Worm (Caenorhabditis elegans): ENCODE data around the gene C16A11.2.

The C16A11.2 gene

DNA sequence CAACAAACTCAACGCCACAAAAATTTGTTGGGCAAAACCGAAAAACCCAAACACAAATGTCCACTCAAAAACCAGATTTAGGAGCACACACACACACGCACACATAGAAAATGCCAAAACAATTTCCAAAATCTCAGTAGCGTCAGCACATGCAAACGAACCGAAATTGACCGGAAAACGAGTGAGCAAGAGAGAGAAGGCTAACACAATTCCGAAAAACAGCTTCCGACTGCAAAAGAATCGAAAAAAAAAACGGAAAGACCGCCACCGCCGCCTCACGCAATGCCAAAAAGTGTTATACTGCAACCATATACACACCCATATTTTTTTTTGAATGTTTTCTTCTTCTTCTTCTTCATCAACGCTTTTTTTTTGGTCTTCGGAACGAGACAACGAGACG is 53.8 kb downstream of the C16A11.2 start:
- TF ChIP-seq ztf-22 (GFP tag; optimal IDR thresholded peaks at IDR 0.05) (no peak), nhr-27 (tag; optimal IDR thresholded peaks at IDR 0.05) (no peak), aptf-3 (GFP tag; IDR thresholded peaks at IDR 0.05) (no peak), F33H1.4 (GFP tag; IDR thresholded peaks at IDR 0.05) (no peak)

DNA sequence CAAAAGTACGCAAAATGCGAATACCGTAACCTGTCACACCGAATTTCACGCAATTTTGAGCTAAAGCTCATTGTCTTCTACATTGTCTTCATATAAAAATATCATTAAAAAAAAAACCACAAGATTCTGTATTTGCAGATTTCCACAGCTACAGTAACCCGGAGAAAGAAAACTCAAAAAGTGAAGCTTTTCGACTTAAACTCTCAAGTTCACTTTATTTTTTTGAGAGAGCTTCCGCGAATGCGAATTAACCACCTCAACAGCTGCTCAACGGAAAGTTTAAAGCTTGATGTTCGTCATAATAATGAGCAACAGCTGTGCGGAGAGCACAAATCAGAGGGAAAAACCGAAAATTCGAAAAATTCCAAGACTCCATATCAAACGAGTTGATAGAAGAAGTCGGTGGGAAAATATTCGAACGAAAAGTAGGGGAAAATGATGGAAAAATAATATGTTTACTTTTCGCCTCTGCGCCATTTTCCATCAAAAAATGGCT is 55.1 kb downstream of the C16A11.2 start:
- TF ChIP-seq B0336.3 (GFP tag; IDR thresholded peaks at IDR 0.05) (no peak), B0035.1 (tag; optimal IDR thresholded peaks at IDR 0.05) (no peak), snpc-4 (GFP tag; optimal IDR thresholded peaks at IDR 0.05) (no peak), snpc-4 (tag; optimal IDR thresholded peaks at IDR 0.05) (no peak), ceh-58 (GFP tag; IDR thresholded peaks at IDR 0.05) (no peak), bed-2 (GFP tag; IDR thresholded peaks at IDR 0.05) (no peak), tbp1 (GFP tag; optimal IDR thresholded peaks at IDR 0.05) (no peak), F10E7.11 (tag; optimal IDR thresholded peaks at IDR 0.05) (no peak), nfya-1 (tag; optimal IDR thresholded peaks at IDR 0.05; ENCODE audit: borderline replicate concordance, insufficient read depth) (no peak), attf-5 (GFP tag; optimal IDR thresholded peaks at IDR 0.05) (no peak)

DNA sequence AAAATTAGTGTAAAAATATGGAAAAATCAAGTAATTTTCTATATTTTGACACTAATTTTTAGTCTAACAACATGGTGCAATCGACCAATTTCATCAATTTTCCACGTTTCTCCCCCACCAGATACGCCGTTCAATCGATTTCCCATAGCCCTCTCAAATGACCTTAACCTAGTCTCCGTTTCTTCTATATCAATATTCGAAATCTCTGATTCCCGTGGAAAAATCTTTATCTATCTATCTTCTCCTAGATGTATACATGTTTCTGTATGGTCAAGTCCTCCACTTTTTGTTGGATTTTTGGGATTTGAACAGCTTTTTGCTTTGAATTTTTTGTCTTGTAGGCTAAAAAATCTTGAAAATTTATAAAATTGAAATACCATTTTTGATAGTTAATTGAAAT is 56.2 kb downstream of the C16A11.2 start:
- TF ChIP-seq ceh-91 (GFP tag; IDR thresholded peaks at IDR 0.05) (no peak), hrde-1 (tag; optimal IDR thresholded peaks at IDR 0.05; ENCODE audit: borderline replicate concordance) (no peak), F57A8.1 (GFP tag; optimal IDR thresholded peaks at IDR 0.05) (no peak), F33H1.4 (GFP tag; IDR thresholded peaks at IDR 0.05) (no peak), him-1 (tag; optimal IDR thresholded peaks at IDR 0.05) (no peak), egrh-3 (GFP tag; IDR thresholded peaks at IDR 0.05) (no peak), Y53G8AR.9 (GFP tag; conservative IDR thresholded peaks at IDR 0.05) (no peak), B0019.2 (GFP tag; conservative IDR thresholded peaks at IDR 0.05) (no peak), nfya-2 (GFP tag; IDR thresholded peaks at IDR 0.05) (no peak), nhr-120 (GFP tag; IDR thresholded peaks at IDR 0.05) (no peak), lin-40 (tag; optimal IDR thresholded peaks at IDR 0.05) (no peak), Y95B8A.8 (GFP tag; IDR thresholded peaks at IDR 0.05) (no peak), nfya-1 (tag; optimal IDR thresholded peaks at IDR 0.05; ENCODE audit: borderline replicate concordance, insufficient read depth) (no peak), cebp-1 (GFP tag; IDR thresholded peaks at IDR 0.05) (no peak), cebp-1 (tag; optimal IDR thresholded peaks at IDR 0.05) (no peak), F49E8.2 (tag; optimal IDR thresholded peaks at IDR 0.05; ENCODE audit: insufficient read depth) (no peak), hlh-12 (tag; optimal IDR thresholded peaks at IDR 0.05) (no peak), let-526 (GFP tag; IDR thresholded peaks at IDR 0.05) (no peak), egl-18 (GFP tag; IDR thresholded peaks at IDR 0.05) (no peak), dpff-1 (tag; optimal IDR thresholded peaks at IDR 0.05) (no peak), aptf-2 (GFP tag; conservative IDR thresholded peaks at IDR 0.05) (no peak)

All from whole organism, young adult.